Fruit fly (Drosophila melanogaster): ENCODE data around the gene CG31528.

CG31528 gene

DNA sequence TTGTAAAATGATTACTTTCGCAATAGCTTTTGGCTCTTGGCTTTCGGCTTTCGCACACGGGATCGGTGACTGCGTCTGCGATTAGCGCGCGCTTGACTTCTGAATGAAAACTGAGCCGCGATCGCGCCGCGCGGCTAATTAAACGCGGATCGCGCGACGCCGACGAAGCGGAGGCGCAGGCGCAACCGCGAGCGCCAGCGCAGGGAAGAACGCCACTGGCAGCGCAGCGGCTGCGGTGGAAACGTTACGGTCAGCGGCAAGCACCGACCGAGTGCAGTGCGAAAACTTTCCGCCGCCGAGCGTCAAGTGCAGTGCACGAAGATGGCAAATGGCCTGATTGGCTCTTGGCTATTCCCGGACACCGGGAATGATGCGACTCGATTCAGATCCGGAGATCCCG is 46.5 kb downstream of the CG31528 start, which contains the start of gene CG31522 (continued):
- TF ChIP-seq gfzf (GFP tag; optimal IDR thresholded peaks at IDR 0.05) = no peak
- TF ChIP-seq Vsx1 (GFP tag; optimal IDR thresholded peaks at IDR 0.05) = no peak
- TF ChIP-seq CG11696 (GFP tag; IDR thresholded peaks at IDR 0.05) = no peak
- TF ChIP-seq klu (GFP tag; IDR thresholded peaks at IDR 0.05) = no peak
- TF ChIP-seq CG42726 (GFP tag; IDR thresholded peaks at IDR 0.05; ENCODE audit: partially characterized antibody) = 0 out of 2 replicates have a peak, but pooled peaks have one; percentile 14
- TF ChIP-seq E2f2 (GFP tag; IDR thresholded peaks at IDR 0.05) = no peak
- TF ChIP-seq Sry-β (GFP tag; optimal IDR thresholded peaks at IDR 0.05) = no peak
- TF ChIP-seq Gsc (GFP tag; IDR thresholded peaks at IDR 0.05) = no peak
- no peak for TF ChIP-seq sug (tag; optimal IDR thresholded peaks at IDR 0.05)
- no peak for TF ChIP-seq sim (GFP tag; IDR thresholded peaks at IDR 0.05)
- TF ChIP-seq ac (GFP tag; optimal IDR thresholded peaks at IDR 0.05) = no peak
- TF ChIP-seq CG3281 (GFP tag; optimal IDR thresholded peaks at IDR 0.05) = no peak
- TF ChIP-seq CG6765 (GFP tag; optimal IDR thresholded peaks at IDR 0.05) = no peak
- no peak for TF ChIP-seq schlank (tag; optimal IDR thresholded peaks at IDR 0.05)
- TF ChIP-seq cad (GFP tag; optimal IDR thresholded peaks at IDR 0.05) = no peak
- TF ChIP-seq stc (GFP tag; IDR thresholded peaks at IDR 0.05) = no peak

DNA sequence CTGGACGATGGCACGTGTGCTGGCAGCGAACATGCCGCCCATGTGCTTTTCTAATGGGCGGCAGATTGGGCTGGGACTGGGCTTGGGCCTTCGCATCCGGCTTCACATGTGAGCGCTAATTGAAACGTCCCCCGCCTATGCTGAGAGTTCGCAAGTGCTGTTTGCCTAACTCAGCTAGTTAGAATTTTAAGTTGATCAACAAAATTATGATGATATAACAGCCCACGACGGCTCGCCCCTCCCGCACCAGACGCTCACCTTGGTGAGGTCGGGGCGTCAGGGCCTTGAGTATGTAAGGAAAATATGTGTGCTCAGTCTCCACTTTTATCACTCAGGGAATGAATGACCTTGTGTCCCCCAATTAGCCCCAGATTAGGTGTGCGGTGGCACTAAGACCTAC is 50.7 kb downstream of the CG31528 start:
- TF ChIP-seq CG15514 (GFP tag; optimal IDR thresholded peaks at IDR 0.05) (no peak), CG31224 (GFP tag; IDR thresholded peaks at IDR 0.05) (no peak), Optix (GFP tag; IDR thresholded peaks at IDR 0.05) (no peak), Pdp1 (GFP tag; optimal IDR thresholded peaks at IDR 0.05) (peak in 1 of 2 experiments; percentile 73), ftz-f1 (GFP tag; optimal IDR thresholded peaks at IDR 0.05) (peak; percentile 14), cwo (GFP tag; optimal IDR thresholded peaks at IDR 0.05) (peak; percentile 15), lov (optimal IDR thresholded peaks at IDR 0.05) (no peak), lov (GFP tag; IDR thresholded peaks at IDR 0.05) (0 out of 3 replicates have a peak, but pooled peaks have one; percentile 4), Six4 (GFP tag; optimal IDR thresholded peaks at IDR 0.05) (no peak)
